Fruit fly (Drosophila melanogaster) whole organism: ENCODE data around the gene CG1998.

Experiments used
- EcR ChIP-seq, 2 experiments: fragments of >200 bp; optimal IDR thresholded peaks; 2 replicates each; lab custom pipeline; 2017; ENCODE audit warnings: missing biosample characterization in 2 of 2, missing genetic modification characterization in 2 of 2, missing genetic modification reagents in 2 of 2
- pan ChIP-seq: fragments of >200 bp; optimal IDR thresholded peaks from 2 replicates; lab custom pipeline; 2017
- psq ChIP-seq: fragments of >200 bp; optimal IDR thresholded peaks from 2 replicates; lab custom pipeline; 2017

- TF ChIP-seq pan (lab: Kevin White, UChicago) = no peak
- no peak for TF ChIP-seq psq
- TF ChIP-seq EcR (GFP tag; optimal IDR thresholded peaks at IDR 0.05; lab: Kevin White, UChicago) = no peak
Observed at dm6 chrX:13406293-13406692, 6.6 kb downstream of the CG1998 start.
